Fruit fly (Drosophila melanogaster): ENCODE data around the gene heca.

dm6 chr3R:30259561-30259960 is 18.2 kb upstream of the heca start:
- no peak for TF ChIP-seq dac (GFP tag; optimal IDR thresholded peaks at IDR 0.05)
- TF ChIP-seq CG4318 (GFP tag; optimal IDR thresholded peaks at IDR 0.05): no peak

Data from whole organism, prepupa.